Worm (Caenorhabditis elegans): ENCODE data around the gene idi-1.

Gene idi-1

ce11 chrIII:8093079-8093623 is 1.6 kb downstream of the idi-1 start, which contains the start of gene K06H7.2:
TSS of gene K06H7.2 (plus strand) at chrIII:8093573.
- TF ChIP-seq hlh-17 (GFP tag; optimal IDR thresholded peaks at IDR 0.05; ENCODE audit: borderline replicate concordance) (no peak), vab-15 (tag; optimal IDR thresholded peaks at IDR 0.05) (peak; percentile 22), lsy-2 (tag; optimal IDR thresholded peaks at IDR 0.05) (peak; percentile 67 to 90), snu-23 (GFP tag; optimal IDR thresholded peaks at IDR 0.05) (peak; percentile 53), fkh-8 (tag; optimal IDR thresholded peaks at IDR 0.05) (peak; percentile 44), efl-1 (optimal IDR thresholded peaks at IDR 0.05) (peak; percentile 69 to 73), efl-1 (GFP tag; optimal IDR thresholded peaks at IDR 0.05 in 1 of 2) (peak; percentile 66 to 92), nhr-47 (tag; optimal IDR thresholded peaks at IDR 0.05) (peak; percentile 55), dpl-1 (GFP tag; optimal IDR thresholded peaks at IDR 0.05) (peak; percentile 49 to 79 (median 52)), nhr-237 (tag; optimal IDR thresholded peaks at IDR 0.05) (peak; percentile 57), dsc-1 (tag; optimal IDR thresholded peaks at IDR 0.05) (peak; percentile 19), lin-14 (GFP tag; optimal IDR thresholded peaks at IDR 0.05) (peak; percentile 76), tbx-2 (tag; optimal IDR thresholded peaks at IDR 0.05) (peak; percentile 35), unc-62 (GFP tag; optimal IDR thresholded peaks at IDR 0.05) (no peak), nhr-71 (tag; optimal IDR thresholded peaks at IDR 0.05) (peak; percentile 66), lin-15B (tag; optimal IDR thresholded peaks at IDR 0.05) (peak; percentile 78), rnt-1 (tag; optimal IDR thresholded peaks at IDR 0.05) (peak; percentile 13), blmp-1 (tag; optimal IDR thresholded peaks at IDR 0.05) (peak; percentile 38), F16B12.6 (tag; optimal IDR thresholded peaks at IDR 0.05) (peak; percentile 43), C34B4.2 (tag; optimal IDR thresholded peaks at IDR 0.05) (no peak), nhr-20 (tag; optimal IDR thresholded peaks at IDR 0.05) (peak; percentile 50), isw-1 (GFP tag; IDR thresholded peaks at IDR 0.05) (no peak; the same call in 1 of the 2 replicates), hlh-4 (tag; optimal IDR thresholded peaks at IDR 0.05) (no peak), nhr-77 (tag; optimal IDR thresholded peaks at IDR 0.05) (peak; percentile 63), nhr-85 (tag) (peak; percentile 26), mep-1 (tag; optimal IDR thresholded peaks at IDR 0.05) (peak; percentile 77), lin-35 (GFP tag; optimal IDR thresholded peaks at IDR 0.05) (peak; percentile 53 to 78), pag-3 (tag; optimal IDR thresholded peaks at IDR 0.05; ENCODE audit: borderline replicate concordance, insufficient read depth) (no peak), jun-1 (tag; optimal IDR thresholded peaks at IDR 0.05) (no peak), fkh-10 (GFP tag; optimal IDR thresholded peaks at IDR 0.05) (peak; percentile 30), swsn-7 (tag; optimal IDR thresholded peaks at IDR 0.05) (peak; percentile 35), sup-37 (GFP tag; optimal IDR thresholded peaks at IDR 0.05) (no peak), C16A3.4 (tag; optimal IDR thresholded peaks at IDR 0.05) (peak; percentile 63), ceh-82 (tag; optimal IDR thresholded peaks at IDR 0.05) (peak in 1 of 3 experiments; percentile 39)

ce11 chrIII:8098116-8098515 is 6.6 kb downstream of the idi-1 start, which contains the start of gene K06H7.8:
TSS of gene K06H7.8 (minus strand) at chrIII:8098216.
- TF ChIP-seq unc-62 (GFP tag; optimal IDR thresholded peaks at IDR 0.05) (no peak), nhr-71 (tag; optimal IDR thresholded peaks at IDR 0.05) (no peak), swsn-7 (tag; optimal IDR thresholded peaks at IDR 0.05) (no peak), C16A3.4 (tag; optimal IDR thresholded peaks at IDR 0.05) (no peak), fos-1 (tag; optimal IDR thresholded peaks at IDR 0.05) (no peak), fkh-8 (tag; optimal IDR thresholded peaks at IDR 0.05) (no peak), dpl-1 (GFP tag; optimal IDR thresholded peaks at IDR 0.05) (no peak), lsy-2 (tag; optimal IDR thresholded peaks at IDR 0.05) (no peak), lir-3 (tag; optimal IDR thresholded peaks at IDR 0.05; ENCODE audit: poor library complexity) (no peak), zip-4 (GFP tag; optimal IDR thresholded peaks at IDR 0.05) (no peak), snpc-4 (tag; optimal IDR thresholded peaks at IDR 0.05) (no peak), unc-30 (tag; optimal IDR thresholded peaks at IDR 0.05) (no peak), ztf-11 (tag; optimal IDR thresholded peaks at IDR 0.05) (no peak), F16B12.6 (tag; optimal IDR thresholded peaks at IDR 0.05) (no peak), nhr-12 (tag; optimal IDR thresholded peaks at IDR 0.05) (no peak), nhr-85 (tag) (no peak), jun-1 (tag; optimal IDR thresholded peaks at IDR 0.05) (no peak), unc-86 (tag; optimal IDR thresholded peaks at IDR 0.05) (no peak), lin-15B (tag; optimal IDR thresholded peaks at IDR 0.05) (no peak)

Data from whole organism, L1 larva.